Fruit fly (Drosophila melanogaster) whole organism, embryonic: ENCODE data around the gene Usp14.

ENCODE experiments used
- CG12236 ChIP-seq: fragments of 200-800 bp; sonication (Bioruptor generic); optimal IDR thresholded peaks from 2 replicates; lab custom pipeline; 2016; ENCODE audit warnings: missing biosample characterization, missing genetic modification characterization
- CG13296 ChIP-seq: fragments of 200-800 bp; sonication (Bioruptor generic); optimal IDR thresholded peaks from 3 replicates; lab custom pipeline; 2018; ENCODE audit warnings: missing biosample characterization, mild to moderate bottlenecking, missing genetic modification characterization
- CG2129 ChIP-seq: fragments of 200-800 bp; sonication (Bioruptor generic); IDR thresholded peaks from 2 replicates; pipeline ENCODE4 v1.3.6; 2022; ENCODE audit warnings: missing biosample characterization, missing genetic modification characterization; ENCODE audit not compliant: partially characterized antibody
- CG30403 ChIP-seq: fragments of 200-800 bp; sonication (Bioruptor generic); optimal IDR thresholded peaks from 3 replicates; lab custom pipeline; 2016; ENCODE audit warnings: missing biosample characterization, missing genetic modification characterization
- CG4707 ChIP-seq: fragments of 200-800 bp; sonication (Bioruptor generic); optimal IDR thresholded peaks from 2 replicates; lab custom pipeline; 2018; ENCODE audit warnings: missing biosample characterization, mild to moderate bottlenecking, missing genetic modification characterization, moderate library complexity
- CG6683 ChIP-seq: fragments of 200-800 bp; sonication (Bioruptor generic); optimal IDR thresholded peaks from 2 replicates; lab custom pipeline; 2017; ENCODE audit warnings: missing biosample characterization, mild to moderate bottlenecking, missing genetic modification characterization, missing genetic modification reagents
- CG6689 ChIP-seq: fragments of 200-800 bp; sonication (Bioruptor generic); IDR thresholded peaks from 2 replicates; pipeline ENCODE4 v1.3.6; 2022; ENCODE audit warnings: missing biosample characterization, missing genetic modification characterization
- Doc3 ChIP-seq: fragments of 200-800 bp; sonication (Bioruptor generic); IDR thresholded peaks from 3 replicates; pipeline ENCODE4 v1.3.6; 2022; ENCODE audit warnings: missing biosample characterization, missing genetic modification characterization; ENCODE audit not compliant: partially characterized antibody
- H15 ChIP-seq: fragments of 200-800 bp; sonication (Bioruptor generic); IDR thresholded peaks from 3 replicates; pipeline ENCODE4 v1.3.6; 2022; ENCODE audit warnings: missing biosample characterization, missing genetic modification characterization
- crol ChIP-seq: fragments of 200-800 bp; sonication (Bioruptor generic); IDR thresholded peaks from 2 replicates; pipeline ENCODE4 v1.3.6; 2022; ENCODE audit warnings: missing biosample characterization, missing genetic modification characterization
- stwl ChIP-seq: fragments of 200-800 bp; sonication (Bioruptor generic); optimal IDR thresholded peaks from 3 replicates; lab custom pipeline; 2018; ENCODE audit warnings: missing biosample characterization, mild to moderate bottlenecking, missing genetic modification characterization, moderate library complexity
- wek ChIP-seq: fragments of 200-800 bp; sonication (Bioruptor generic); optimal IDR thresholded peaks from 3 replicates; lab custom pipeline; 2018; ENCODE audit warnings: missing biosample characterization, mild to moderate bottlenecking, missing genetic modification characterization, moderate library complexity
- yki ChIP-seq: fragments of >200 bp; optimal IDR thresholded peaks from 3 replicates; lab custom pipeline; 2018

dm6 chr2L:10269854-10270253 lies 44.3 kb downstream of the Usp14 start, which contains the start of gene Mulk:
- no peak for TF ChIP-seq H15
- no peak for TF ChIP-seq CG12236 (GFP tag; lab: Kevin White, UChicago)
- no peak for TF ChIP-seq crol (GFP tag; lab: Robert Waterston, UW)
- no peak for TF ChIP-seq CG13296 (GFP tag; lab: Kevin White, UChicago)
- TF ChIP-seq CG6689, result no peak
- no peak for TF ChIP-seq Doc3 (GFP tag; lab: Robert Waterston, UW)
- TF ChIP-seq CG2129, result no peak
- no peak for TF ChIP-seq CG6683 (GFP tag; lab: Kevin White, UChicago)
- TF ChIP-seq CG30403 (GFP tag; lab: Kevin White, UChicago), result no peak
- TF ChIP-seq CG4707 (GFP tag; lab: Kevin White, UChicago), result no peak
- peak; percentile 36 for TF ChIP-seq stwl (tag; lab: Kevin White, UChicago)
- TF ChIP-seq wek (GFP tag; lab: Kevin White, UChicago), result peak; percentile 98
- TF ChIP-seq yki (lab: Kevin White, UChicago), result no peak
